Worm (Caenorhabditis elegans): Measurements from ENCODE around the gene F45E12.5.

- no peak for TF ChIP-seq nhr-85 (tag)
- TF ChIP-seq pax-3 (tag; optimal IDR thresholded peaks at IDR 0.05): no peak
- TF ChIP-seq hlh-17 (GFP tag; optimal IDR thresholded peaks at IDR 0.05; ENCODE audit: borderline replicate concordance): no peak
- no peak for TF ChIP-seq nhr-77 (tag; optimal IDR thresholded peaks at IDR 0.05)
- no peak for TF ChIP-seq irx-1 (tag; optimal IDR thresholded peaks at IDR 0.05)
- TF ChIP-seq ama-1 (optimal IDR thresholded peaks at IDR 0.05): no peak
- TF ChIP-seq ztf-11 (tag; optimal IDR thresholded peaks at IDR 0.05): no peak
- TF ChIP-seq egl-27 (tag; optimal IDR thresholded peaks at IDR 0.05): no peak
These were observed 38.1 kb upstream of the F45E12.5 start for ce11 chrII:7348063-7348462.
